Worm (Caenorhabditis elegans) whole organism, late embryonic: Measurements from ENCODE around the gene hphd-1.
A peak's percentile ranks its signal among the peaks of the same experiment; 100 is the strongest.
"Not testable (repeated sequence)": the region's sequence is repeated elsewhere in the genome, so short reads cannot be mapped to it uniquely, and the experiment has no call there.

Experiments used
- C08G9.2 ChIP-seq: sonication (generic microtip); optimal IDR thresholded peaks from 2 replicates; lab custom pipeline; 2016; ENCODE audit warnings: mild to moderate bottlenecking, missing genetic modification characterization, moderate library complexity, missing compliant biosample characterization
- K02D7.2 ChIP-seq: sonication (generic microtip); optimal IDR thresholded peaks from 2 replicates; lab custom pipeline; 2017; ENCODE audit warnings: mild to moderate bottlenecking, missing genetic modification characterization, missing compliant biosample characterization
- K09A11.1 ChIP-seq: sonication (generic microtip); optimal IDR thresholded peaks from 2 replicates; lab custom pipeline; 2017; ENCODE audit warnings: antibody characterized with exemption, mild to moderate bottlenecking, missing genetic modification characterization, missing compliant biosample characterization; ENCODE audit not compliant: insufficient read depth
- ahr-1 ChIP-seq: sonication (generic microtip); optimal IDR thresholded peaks from 2 replicates; lab custom pipeline; 2016; ENCODE audit warnings: missing genetic modification characterization, missing compliant biosample characterization
- ama-1 ChIP-seq: fragments of 150-350 bp; optimal IDR thresholded peaks from 2 replicates; lab custom pipeline; 2014
- ceh-14 ChIP-seq: sonication (generic microtip); optimal IDR thresholded peaks from 2 replicates; lab custom pipeline; 2016; ENCODE audit warnings: missing genotype, missing genetic modification characterization, missing compliant biosample characterization
- ceh-19 ChIP-seq: fragments of 200-800 bp; sonication (Bioruptor generic); optimal IDR thresholded peaks from 2 replicates; lab custom pipeline; 2018; ENCODE audit warnings: mild to moderate bottlenecking, missing genetic modification characterization, missing compliant biosample characterization
- ceh-2 ChIP-seq: sonication (generic microtip); optimal IDR thresholded peaks from 2 replicates; lab custom pipeline; 2016; ENCODE audit warnings: missing genotype, missing genetic modification characterization, missing compliant biosample characterization
- ceh-45 ChIP-seq: fragments of 200-800 bp; sonication (Bioruptor generic); IDR thresholded peaks from 2 replicates; pipeline ENCODE4 v1.3.6; 2022; ENCODE audit warnings: missing genetic modification reagents, missing genetic modification characterization, missing compliant biosample characterization
- ceh-48 ChIP-seq: sonication (generic microtip); optimal IDR thresholded peaks from 2 replicates; lab custom pipeline; 2016; ENCODE audit warnings: missing genetic modification characterization, inconsistent platforms, missing compliant biosample characterization
- ceh-6 ChIP-seq: fragments of 200-800 bp; sonication (Bioruptor generic); optimal IDR thresholded peaks from 2 replicates; lab custom pipeline; 2018; ENCODE audit warnings: mild to moderate bottlenecking, missing genetic modification characterization, missing compliant biosample characterization
- ceh-9 ChIP-seq: sonication (generic microtip); optimal IDR thresholded peaks from 2 replicates; lab custom pipeline; 2016; ENCODE audit warnings: mild to moderate bottlenecking, missing genetic modification characterization, inconsistent platforms, missing compliant biosample characterization
- che-1 ChIP-seq: sonication (generic microtip); optimal IDR thresholded peaks from 2 replicates; lab custom pipeline; 2016; ENCODE audit warnings: mild to moderate bottlenecking, missing genetic modification characterization, missing compliant biosample characterization
- dmd-4 ChIP-seq: sonication (generic microtip); optimal IDR thresholded peaks from 2 replicates; lab custom pipeline; 2016; ENCODE audit warnings: borderline replicate concordance, missing genetic modification characterization, missing compliant biosample characterization
- dve-1 ChIP-seq: sonication (generic microtip); optimal IDR thresholded peaks from 2 replicates; lab custom pipeline; 2017; ENCODE audit warnings: antibody characterized with exemption, mild to moderate bottlenecking, missing genetic modification characterization, missing compliant biosample characterization
- elt-2 ChIP-seq: sonication (generic microtip); optimal IDR thresholded peaks from 2 replicates; lab custom pipeline; 2016; ENCODE audit warnings: missing genetic modification reagents, missing genetic modification characterization, missing compliant biosample characterization
- elt-4 ChIP-seq: sonication (generic microtip); optimal IDR thresholded peaks from 2 replicates; lab custom pipeline; 2016; ENCODE audit warnings: missing genetic modification characterization, missing compliant biosample characterization
- ets-4 ChIP-seq: sonication (generic microtip); optimal IDR thresholded peaks from 2 replicates; lab custom pipeline; 2016; ENCODE audit warnings: missing genetic modification characterization, missing compliant biosample characterization
- fax-1 ChIP-seq: sonication (generic microtip); optimal IDR thresholded peaks from 2 replicates; lab custom pipeline; 2016; ENCODE audit warnings: missing genotype, missing genetic modification characterization, missing compliant biosample characterization
- gmeb-2 ChIP-seq: sonication (generic microtip); optimal IDR thresholded peaks from 2 replicates; lab custom pipeline; 2016; ENCODE audit warnings: missing genetic modification characterization, inconsistent platforms, missing compliant biosample characterization
- hlh-13 ChIP-seq: fragments of 200-800 bp; sonication (Bioruptor generic); optimal IDR thresholded peaks from 2 replicates; lab custom pipeline; 2018; ENCODE audit warnings: mild to moderate bottlenecking, missing genetic modification characterization, missing compliant biosample characterization
- hlh-15 ChIP-seq: sonication (generic microtip); optimal IDR thresholded peaks from 2 replicates; lab custom pipeline; 2016; ENCODE audit warnings: missing genetic modification characterization, missing compliant biosample characterization
- hlh-8 ChIP-seq: sonication (generic microtip); optimal IDR thresholded peaks from 2 replicates; lab custom pipeline; 2016; ENCODE audit warnings: missing genotype, missing genetic modification characterization, missing compliant biosample characterization
- lim-6 ChIP-seq: sonication (generic microtip); optimal IDR thresholded peaks from 2 replicates; lab custom pipeline; 2016; ENCODE audit warnings: missing genetic modification characterization, missing compliant biosample characterization
- madf-2 ChIP-seq: sonication (generic microtip); optimal IDR thresholded peaks from 2 replicates; lab custom pipeline; 2017; ENCODE audit warnings: missing genetic modification characterization, missing compliant biosample characterization
- mec-3 ChIP-seq: sonication (generic microtip); optimal IDR thresholded peaks from 2 replicates; lab custom pipeline; 2016; ENCODE audit warnings: borderline replicate concordance, missing genetic modification characterization, missing compliant biosample characterization
- nhr-11 ChIP-seq: fragments of 150-350 bp; optimal IDR thresholded peaks from 2 replicates; lab custom pipeline; 2014; ENCODE audit warnings: missing biosample characterization, missing genetic modification characterization
- pag-3 ChIP-seq: sonication (generic microtip); optimal IDR thresholded peaks from 2 replicates; lab custom pipeline; 2016; ENCODE audit warnings: missing compliant biosample characterization, missing genetic modification characterization, borderline replicate concordance
- pat-9 ChIP-seq: fragments of 200-800 bp; sonication (Bioruptor generic); optimal IDR thresholded peaks from 2 replicates; lab custom pipeline; 2018; ENCODE audit warnings: mild to moderate bottlenecking, missing genetic modification characterization, moderate library complexity, missing compliant biosample characterization
- pax-1 ChIP-seq: fragments of 150-350 bp; optimal IDR thresholded peaks from 2 replicates; lab custom pipeline; 2014; ENCODE audit warnings: missing biosample characterization, missing genetic modification characterization
- pros-1 ChIP-seq: fragments of 150-350 bp; optimal IDR thresholded peaks from 2 replicates; lab custom pipeline; 2014; ENCODE audit warnings: missing biosample characterization, missing genetic modification reagents, missing genetic modification characterization
- ref-2 ChIP-seq: sonication (generic microtip); optimal IDR thresholded peaks from 2 replicates; lab custom pipeline; 2016; ENCODE audit warnings: missing genetic modification characterization, missing compliant biosample characterization
- rnt-1 ChIP-seq: sonication (generic microtip); optimal IDR thresholded peaks from 2 replicates; lab custom pipeline; 2016; ENCODE audit warnings: missing genetic modification characterization, missing compliant biosample characterization
- sdc-2 ChIP-seq: sonication (generic microtip); optimal IDR thresholded peaks from 2 replicates; lab custom pipeline; 2016; ENCODE audit warnings: missing genotype, missing genetic modification characterization, missing compliant biosample characterization
- sox-2 ChIP-seq: fragments of 200-800 bp; sonication (Bioruptor generic); IDR thresholded peaks from 2 replicates; pipeline ENCODE4 v1.3.6; 2022; ENCODE audit warnings: missing genetic modification reagents, missing genetic modification characterization, missing compliant biosample characterization
- sox-4 ChIP-seq: sonication (generic microtip); optimal IDR thresholded peaks from 2 replicates; lab custom pipeline; 2017; ENCODE audit warnings: mild to moderate bottlenecking, missing genetic modification characterization, inconsistent platforms, missing compliant biosample characterization
- tbx-2 ChIP-seq: sonication (generic microtip); optimal IDR thresholded peaks from 2 replicates; lab custom pipeline; 2016; ENCODE audit warnings: missing genetic modification characterization, missing compliant biosample characterization
- unc-3 ChIP-seq, 2 experiments: fragments of 200-800 bp in 1 of 2; sonication (Bioruptor generic) in 1 of 2; sonication (generic microtip) in 1 of 2; conservative IDR thresholded peaks in 1 of 2; optimal IDR thresholded peaks in 1 of 2; 2 replicates each; pipeline versions ENCODE4 v1.3.6 to Lab custom; 2016 to 2022; ENCODE audit warnings: missing compliant biosample characterization in 2 of 2, missing genetic modification characterization in 2 of 2, missing genetic modification reagents in 1 of 2
- unc-42 ChIP-seq: sonication (generic microtip); optimal IDR thresholded peaks from 2 replicates; lab custom pipeline; 2016; ENCODE audit warnings: missing genotype, missing genetic modification characterization, missing compliant biosample characterization
- zip-5 ChIP-seq: sonication (generic microtip); optimal IDR thresholded peaks from 2 replicates; lab custom pipeline; 2016; ENCODE audit warnings: missing genetic modification characterization, missing compliant biosample characterization
- ztf-16 ChIP-seq: sonication (generic microtip); optimal IDR thresholded peaks from 2 replicates; lab custom pipeline; 2017; ENCODE audit warnings: missing genetic modification characterization, missing compliant biosample characterization

hphd-1 gene

DNA sequence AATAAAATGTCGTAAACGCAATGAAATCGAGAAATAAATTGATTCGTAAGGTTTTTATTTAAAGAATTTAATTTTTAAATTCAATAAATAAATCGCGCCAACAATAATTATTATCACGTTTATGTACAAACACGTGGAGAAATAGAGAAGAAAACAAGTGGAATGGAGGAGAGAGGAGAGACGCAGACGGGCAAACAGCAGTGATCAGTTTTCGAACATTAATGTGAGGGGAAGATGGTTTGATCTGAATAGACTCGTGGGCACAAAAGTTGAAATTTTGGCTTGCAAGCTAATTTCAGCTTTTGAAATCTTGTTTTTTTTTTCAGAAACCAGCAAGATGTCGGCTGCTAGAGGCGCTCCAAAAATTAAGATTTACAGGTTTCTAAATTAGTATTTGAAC lies at the start of gene hphd-1:
TSS of gene hphd-1 (minus strand) at position 323 of the 400 bp plus-strand sequence.
- TF ChIP-seq sox-2 (GFP tag; lab: Robert Waterston, UW) (no peak), sdc-2 (tag; lab: Kevin White, UChicago) (no peak), dmd-4 (no peak), lim-6 (tag; lab: Kevin White, UChicago) (no peak), C08G9.2 (no peak), gmeb-2 (tag; lab: Kevin White, UChicago) (no peak), che-1 (no peak), ceh-6 (GFP tag; lab: Kevin White, UChicago) (no peak), hlh-8 (no peak), pag-3 (tag; lab: Kevin White, UChicago) (no peak), sox-4 (no peak), K02D7.2 (tag; lab: Kevin White, UChicago) (no peak), zip-5 (tag; lab: Kevin White, UChicago) (no peak), ceh-45 (GFP tag; lab: Robert Waterston, UW) (no peak), ceh-2 (tag; lab: Kevin White, UChicago) (no peak)

DNA sequence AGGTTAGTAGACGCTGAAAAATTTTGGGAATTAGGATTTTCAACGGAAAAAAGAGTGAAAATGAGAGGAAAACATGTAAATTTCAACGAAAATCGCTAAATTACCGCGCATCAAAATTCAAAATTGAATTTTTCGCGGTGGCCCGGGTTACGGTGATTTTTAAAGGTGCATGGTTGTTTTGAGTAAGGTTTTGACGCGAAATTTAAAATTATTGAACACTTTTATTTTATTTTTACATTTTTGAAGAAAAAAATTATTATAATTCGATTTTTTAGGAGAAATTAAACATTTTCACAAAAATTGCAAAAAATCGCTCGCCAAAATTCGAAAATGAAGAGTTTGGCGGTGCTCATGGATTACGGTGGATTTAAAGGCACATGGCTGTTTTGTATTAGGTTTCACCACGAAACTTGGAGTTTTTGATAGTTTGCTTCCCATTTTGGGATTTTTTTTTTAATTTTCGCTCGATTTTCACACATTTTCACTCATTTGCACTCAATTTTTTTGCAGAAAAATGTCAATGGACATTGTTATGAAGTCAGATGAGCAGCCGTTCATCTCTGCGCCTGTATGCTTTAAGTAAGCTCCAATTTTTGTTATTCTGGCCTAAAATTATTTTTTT lies 47.2 kb upstream of the hphd-1 start, which contains the start of gene puf-6:
TSS of gene puf-6 (minus strand) at position 13 of the 622 bp plus-strand sequence.
- not testable (repeated sequence) for TF ChIP-seq tbx-2 (tag; lab: Kevin White, UChicago); C08G9.2; K02D7.2 (tag; lab: Kevin White, UChicago)

DNA sequence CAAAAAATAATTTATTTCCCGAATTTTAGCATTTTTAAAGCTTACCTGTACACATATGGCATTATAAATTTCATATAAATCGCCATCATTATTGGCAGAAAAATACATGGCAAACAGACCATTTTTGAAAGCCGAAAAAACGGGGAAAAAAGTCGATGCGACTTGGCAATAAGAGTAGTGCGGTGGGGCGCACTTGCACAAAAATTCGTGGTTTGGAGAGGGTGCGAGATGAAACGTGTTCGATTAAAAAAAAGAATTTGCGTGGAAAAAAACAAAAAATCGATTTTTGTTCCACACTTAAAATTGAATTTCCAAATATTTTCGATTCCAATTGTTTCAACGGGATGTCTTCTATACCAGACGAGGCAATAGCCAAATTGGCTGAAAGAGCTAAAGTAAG lies 40.3 kb upstream of the hphd-1 start, which contains the start of gene F18A11.3:
TSS of gene F18A11.3 (minus strand) at position 125 of the 400 bp plus-strand sequence.
- TF ChIP-seq ahr-1 (tag; lab: Kevin White, UChicago) (no peak), ceh-48 (tag; lab: Kevin White, UChicago) (peak; percentile 55), ref-2 (tag; lab: Kevin White, UChicago) (peak; percentile 1)

DNA sequence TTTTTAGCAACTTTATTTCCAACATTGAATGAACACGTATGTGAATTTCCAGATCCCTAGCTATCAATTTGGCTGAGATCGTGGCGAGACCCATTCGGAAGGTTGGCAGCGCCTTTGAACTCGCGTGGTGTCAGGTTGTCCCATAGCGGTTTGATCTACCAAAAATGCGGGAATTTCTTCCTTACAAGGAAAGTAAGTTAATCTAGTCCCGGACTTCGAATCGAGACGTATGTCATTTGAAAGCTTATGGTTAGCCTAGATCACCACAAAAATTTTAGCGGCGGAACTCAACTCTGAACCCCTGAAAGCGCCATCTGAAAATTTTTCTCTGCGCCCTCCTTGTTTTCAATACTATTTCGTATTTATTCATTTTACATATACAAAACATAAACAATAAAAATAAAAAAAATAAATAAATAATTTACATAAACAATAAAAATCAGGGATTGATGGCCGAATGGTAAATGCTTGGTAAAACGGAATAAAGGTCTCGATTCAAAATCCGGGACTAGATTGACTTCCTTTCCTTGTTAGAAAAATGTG lies 35.3 kb upstream of the hphd-1 start, which contains the start of gene F18A11.2:
TSS of gene F18A11.2 (plus strand) at position 51 of the 543 bp plus-strand sequence.
- TF ChIP-seq unc-42 (tag; lab: Kevin White, UChicago); sox-4; ceh-19 (GFP tag; lab: Kevin White, UChicago): not testable (repeated sequence)

DNA sequence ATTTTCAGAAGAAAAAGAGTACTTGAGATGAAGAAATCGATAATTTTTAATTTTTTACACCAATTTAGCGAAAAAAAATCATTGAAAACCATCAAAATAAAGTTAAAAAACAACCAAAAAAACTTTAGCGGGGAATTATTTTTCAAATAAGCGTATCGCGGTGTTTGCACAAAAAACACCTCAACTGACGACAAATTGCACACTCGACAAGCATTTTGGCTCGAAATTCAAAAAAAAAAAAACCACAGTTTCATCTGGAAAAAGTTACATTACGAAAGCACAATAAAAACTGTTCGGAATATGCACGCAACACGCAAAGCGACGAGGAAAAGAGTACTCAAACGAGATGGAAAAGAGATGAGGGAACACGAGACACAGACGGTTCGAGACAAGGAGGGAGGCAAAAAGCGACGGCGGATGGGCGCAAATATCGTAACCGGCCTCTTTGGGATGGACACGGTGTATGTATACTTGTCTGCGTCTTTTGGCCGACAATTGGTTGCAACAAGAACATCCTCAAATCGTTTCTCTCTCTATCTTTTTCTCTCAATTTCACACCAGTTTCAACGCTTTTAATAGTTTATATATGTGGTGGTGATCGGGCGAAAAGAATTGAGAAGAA lies 34.3 kb upstream of the hphd-1 start:
- TF ChIP-seq nhr-11 (tag; lab: Kevin White, UChicago) (no peak), elt-4 (tag; lab: Kevin White, UChicago) (no peak), tbx-2 (tag; lab: Kevin White, UChicago) (peak; percentile 55), fax-1 (no peak), ets-4 (tag; lab: Kevin White, UChicago) (peak; percentile 25), ceh-48 (tag; lab: Kevin White, UChicago) (no peak), ceh-14 (tag; lab: Kevin White, UChicago) (no peak), ceh-45 (GFP tag; lab: Robert Waterston, UW) (no peak), pat-9 (tag; lab: Kevin White, UChicago) (no peak), sox-4 (no peak), K09A11.1 (tag; lab: Kevin White, UChicago) (no peak), hlh-15 (tag; lab: Kevin White, UChicago) (no peak), ama-1 (no peak), dve-1 (peak; percentile 69), ceh-9 (tag; lab: Kevin White, UChicago) (no peak), ceh-6 (GFP tag; lab: Kevin White, UChicago) (no peak), elt-2 (tag; lab: Kevin White, UChicago) (peak; percentile 7), unc-3 (GFP tag; conservative IDR thresholded peaks at IDR 0.05; lab: Robert Waterston, UW) (no peak), unc-3 (tag; optimal IDR thresholded peaks at IDR 0.05; lab: Kevin White, UChicago) (no peak), pax-1 (no peak), hlh-8 (peak; percentile 12), pros-1 (tag; lab: Kevin White, UChicago) (peak; percentile 48), hlh-13 (GFP tag; lab: Kevin White, UChicago) (no peak), rnt-1 (tag; lab: Kevin White, UChicago) (no peak), madf-2 (tag; lab: Kevin White, UChicago) (no peak), mec-3 (tag; lab: Kevin White, UChicago) (no peak), ztf-16 (tag; lab: Kevin White, UChicago) (no peak)
